Worm (Caenorhabditis elegans): ENCODE data around the gene DH11.2.

ce11 chrII:8028246-8028694, 15.7 kb downstream of the DH11.2 start:
- TF ChIP-seq hlh-13 (GFP tag; optimal IDR thresholded peaks at IDR 0.05), result no peak
- no peak for TF ChIP-seq ceh-30 (tag; optimal IDR thresholded peaks at IDR 0.05)
- TF ChIP-seq ama-1 (optimal IDR thresholded peaks at IDR 0.05), result no peak
- no peak for TF ChIP-seq ceh-14 (tag; optimal IDR thresholded peaks at IDR 0.05)
- TF ChIP-seq nhr-11 (tag; optimal IDR thresholded peaks at IDR 0.05), result no peak
- peak; percentile 66 for TF ChIP-seq ets-4 (tag; optimal IDR thresholded peaks at IDR 0.05)
- TF ChIP-seq dmd-4 (tag; optimal IDR thresholded peaks at IDR 0.05; ENCODE audit: borderline replicate concordance), result no peak
- peak; percentile 79 for TF ChIP-seq ceh-31 (tag; optimal IDR thresholded peaks at IDR 0.05)
- peak; percentile 52 for TF ChIP-seq fkh-6 (tag; optimal IDR thresholded peaks at IDR 0.05)
- peak; percentile 62 for TF ChIP-seq elt-2 (tag; optimal IDR thresholded peaks at IDR 0.05)
- TF ChIP-seq pha-4 (tag; optimal IDR thresholded peaks at IDR 0.05), result no peak
- no peak for TF ChIP-seq nhr-232 (tag; optimal IDR thresholded peaks at IDR 0.05)
- TF ChIP-seq pqm-1 (tag; optimal IDR thresholded peaks at IDR 0.05), result peak; percentile 36

Measured in whole organism, late embryonic.